Fruit fly (Drosophila melanogaster): ENCODE measurements around the gene CG14695.

The CG14695 gene

dm6 chr3R:10834893-10835292 is 44.2 kb downstream of the CG14695 start (continued):
- peak; percentile 92 for TF ChIP-seq CG11902 (GFP tag; optimal IDR thresholded peaks at IDR 0.05)
- TF ChIP-seq achi (GFP tag; optimal IDR thresholded peaks at IDR 0.05) = peak; percentile 96
- peak; percentile 98 for TF ChIP-seq Eip93F (GFP tag; optimal IDR thresholded peaks at IDR 0.05)
- peak; percentile 95 for TF ChIP-seq lz (GFP tag; optimal IDR thresholded peaks at IDR 0.05)
- TF ChIP-seq Lpt (GFP tag; optimal IDR thresholded peaks at IDR 0.05) = peak; percentile 97
- TF ChIP-seq CG4318 (GFP tag; optimal IDR thresholded peaks at IDR 0.05) = peak; percentile 93
- TF ChIP-seq eg (GFP tag; IDR thresholded peaks at IDR 0.05) = peak; percentile 97
- peak; percentile 94 for TF ChIP-seq CG3032 (tag; optimal IDR thresholded peaks at IDR 0.05)
- peak; percentile 97 for TF ChIP-seq CG6792 (GFP tag; optimal IDR thresholded peaks at IDR 0.05)
- TF ChIP-seq CG16779 (tag; optimal IDR thresholded peaks at IDR 0.05) = peak; percentile 94
- TF ChIP-seq CG6854 (GFP tag; optimal IDR thresholded peaks at IDR 0.05) = peak; percentile 96
- peak; percentile 98 for TF ChIP-seq CG6163 (GFP tag; IDR thresholded peaks at IDR 0.05)
- TF ChIP-seq CG11294 (GFP tag; IDR thresholded peaks at IDR 0.05) = peak; percentile 89
- peak; percentile 88 for TF ChIP-seq Blimp-1 (GFP tag; optimal IDR thresholded peaks at IDR 0.05)
- TF ChIP-seq CG31627 (GFP tag; optimal IDR thresholded peaks at IDR 0.05) = peak; percentile 86
- peak; percentile 94 for TF ChIP-seq Met (GFP tag; optimal IDR thresholded peaks at IDR 0.05)
- TF ChIP-seq CG15336 (GFP tag; IDR thresholded peaks at IDR 0.05) = peak; percentile 97
- TF ChIP-seq Sox102F (GFP tag; optimal IDR thresholded peaks at IDR 0.05) = peak; percentile 95
- peak; percentile 94 for TF ChIP-seq CG1621 (tag; optimal IDR thresholded peaks at IDR 0.05)
- peak; percentile 95 for TF ChIP-seq Hr4 (GFP tag; optimal IDR thresholded peaks at IDR 0.05)
- peak; percentile 95 for TF ChIP-seq CG34406 (GFP tag; optimal IDR thresholded peaks at IDR 0.05)
- peak; percentile 90 for TF ChIP-seq Sox14 (GFP tag; optimal IDR thresholded peaks at IDR 0.05)
- TF ChIP-seq CG32006 (GFP tag; optimal IDR thresholded peaks at IDR 0.05) = peak; percentile 96
- TF ChIP-seq fd59A (GFP tag; optimal IDR thresholded peaks at IDR 0.05) = peak; percentile 93
- TF ChIP-seq pdm3 (GFP tag; optimal IDR thresholded peaks at IDR 0.05) = peak; percentile 93
- peak; percentile 95 for TF ChIP-seq CG10631 (GFP tag; optimal IDR thresholded peaks at IDR 0.05)
- TF ChIP-seq svp (GFP tag) = peak; percentile 99
- TF ChIP-seq CG10669 (GFP tag; optimal IDR thresholded peaks at IDR 0.05) = peak; percentile 92
- peak; percentile 86 for TF ChIP-seq Ets21C (GFP tag; optimal IDR thresholded peaks at IDR 0.05)
- TF ChIP-seq CG7368 (GFP tag; optimal IDR thresholded peaks at IDR 0.05) = peak; percentile 94
- peak; percentile 95 to 98 for TF ChIP-seq ss (GFP tag; optimal IDR thresholded peaks at IDR 0.05)
- no peak for TF ChIP-seq Hr38 (GFP tag; optimal IDR thresholded peaks at IDR 0.05)
- TF ChIP-seq Hr39 (GFP tag; optimal IDR thresholded peaks at IDR 0.05) = peak; percentile 86
- TF ChIP-seq CG6276 (GFP tag; optimal IDR thresholded peaks at IDR 0.05) = peak; percentile 95
- TF ChIP-seq CG9139 (GFP tag; optimal IDR thresholded peaks at IDR 0.05) = peak; percentile 92
- TF ChIP-seq salr (GFP tag; optimal IDR thresholded peaks at IDR 0.05) = peak; percentile 88 to 93
- TF ChIP-seq net (GFP tag; optimal IDR thresholded peaks at IDR 0.05) = peak; percentile 95

dm6 chr3R:10832526-10833165 is 46.5 kb downstream of the CG14695 start:
- TF ChIP-seq CG8319 (GFP tag; optimal IDR thresholded peaks at IDR 0.05) = peak; percentile 55
- TF ChIP-seq svp (GFP tag) = peak; percentile 65
- TF ChIP-seq CG31627 (GFP tag; optimal IDR thresholded peaks at IDR 0.05) = no peak
- peak; percentile 88 for TF ChIP-seq CG32006 (GFP tag; optimal IDR thresholded peaks at IDR 0.05)
- peak; percentile 76 for TF ChIP-seq CG10631 (GFP tag; optimal IDR thresholded peaks at IDR 0.05)
- TF ChIP-seq CG9139 (GFP tag; optimal IDR thresholded peaks at IDR 0.05) = peak; percentile 83
- no peak for TF ChIP-seq Eip93F (GFP tag; optimal IDR thresholded peaks at IDR 0.05)
- TF ChIP-seq CG8119 (GFP tag; IDR thresholded peaks at IDR 0.05) = peak; percentile 88
- TF ChIP-seq Sox14 (GFP tag; optimal IDR thresholded peaks at IDR 0.05) = peak; percentile 62
- TF ChIP-seq Hr39 (GFP tag; optimal IDR thresholded peaks at IDR 0.05) = no peak
- TF ChIP-seq CG1621 (tag; optimal IDR thresholded peaks at IDR 0.05) = peak; percentile 18
- peak; percentile 87 for TF ChIP-seq CG11294 (GFP tag; IDR thresholded peaks at IDR 0.05)
- peak; percentile 73 for TF ChIP-seq achi (GFP tag; optimal IDR thresholded peaks at IDR 0.05)
- peak; percentile 43 for TF ChIP-seq CG6792 (GFP tag; optimal IDR thresholded peaks at IDR 0.05)
- peak; percentile 88 for TF ChIP-seq Eip75B (GFP tag; optimal IDR thresholded peaks at IDR 0.05)
- TF ChIP-seq OdsH (GFP tag; optimal IDR thresholded peaks at IDR 0.05) = peak; percentile 76
- TF ChIP-seq topi (GFP tag; optimal IDR thresholded peaks at IDR 0.05) = peak; percentile 48
- TF ChIP-seq CG10669 (GFP tag; optimal IDR thresholded peaks at IDR 0.05) = peak; percentile 89
- TF ChIP-seq eg (GFP tag; IDR thresholded peaks at IDR 0.05) = peak; percentile 95
- no peak for TF ChIP-seq Sox102F (GFP tag; optimal IDR thresholded peaks at IDR 0.05)
- peak; percentile 67 for TF ChIP-seq pdm3 (GFP tag; optimal IDR thresholded peaks at IDR 0.05)
- no peak for TF ChIP-seq Smox (GFP tag; optimal IDR thresholded peaks at IDR 0.05)
- TF ChIP-seq net (GFP tag; optimal IDR thresholded peaks at IDR 0.05) = peak; percentile 55
- TF ChIP-seq CG6276 (GFP tag; optimal IDR thresholded peaks at IDR 0.05) = peak; percentile 91
- peak; percentile 43 for TF ChIP-seq cyc (GFP tag; optimal IDR thresholded peaks at IDR 0.05)
- TF ChIP-seq fkh (GFP tag; optimal IDR thresholded peaks at IDR 0.05) = no peak
- peak; percentile 37 to 86 for TF ChIP-seq salr (GFP tag; optimal IDR thresholded peaks at IDR 0.05)
- TF ChIP-seq CG16779 (tag; optimal IDR thresholded peaks at IDR 0.05) = peak; percentile 79
- peak; percentile 92 for TF ChIP-seq Lpt (GFP tag; optimal IDR thresholded peaks at IDR 0.05)
- peak; percentile 83 to 91 for TF ChIP-seq ss (GFP tag; optimal IDR thresholded peaks at IDR 0.05)
- peak; percentile 92 for TF ChIP-seq CG3032 (tag; optimal IDR thresholded peaks at IDR 0.05)
- TF ChIP-seq CG6163 (GFP tag; IDR thresholded peaks at IDR 0.05) = peak; percentile 97
- peak; percentile 90 for TF ChIP-seq dsx (GFP tag; optimal IDR thresholded peaks at IDR 0.05; ENCODE audit: poor library complexity, severe bottlenecking)
